Fruit fly (Drosophila melanogaster): ENCODE data around the gene Fum3.
A peak's percentile ranks its signal among the peaks of the same experiment; 100 is the strongest.

Gene Fum3

DNA sequence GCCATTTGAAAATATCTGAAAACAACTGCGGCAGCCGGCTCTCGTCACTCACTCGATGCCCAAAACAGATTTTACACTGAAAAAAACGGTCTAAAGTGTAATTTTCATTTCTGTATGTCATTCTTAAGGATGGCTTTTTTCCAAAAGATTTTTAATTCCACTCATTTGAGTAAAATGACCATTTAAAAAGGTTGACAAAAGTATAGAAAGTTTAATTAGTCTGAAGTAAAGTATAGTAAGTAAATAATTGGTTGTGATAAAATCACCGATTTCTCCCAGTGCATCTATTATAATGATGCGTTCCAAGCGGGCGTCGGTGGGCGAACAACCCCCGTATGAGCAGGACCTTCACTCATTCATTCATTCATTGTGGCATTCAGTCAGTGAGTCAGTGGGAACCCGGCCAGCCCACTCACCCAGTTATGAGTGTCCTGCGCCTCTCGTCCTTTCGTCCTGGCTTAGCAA lies 43.3 kb downstream of the Fum3 start:
- peak; percentile 11 for TF ChIP-seq CTCF (GFP tag; optimal IDR thresholded peaks at IDR 0.05)
- TF ChIP-seq p53 (GFP tag; optimal IDR thresholded peaks at IDR 0.05): no peak
- TF ChIP-seq CG13424 (tag; optimal IDR thresholded peaks at IDR 0.05): peak; percentile 65
- TF ChIP-seq Camta (GFP tag; optimal IDR thresholded peaks at IDR 0.05): peak; percentile 14
- no peak for TF ChIP-seq Doc3 (GFP tag; IDR thresholded peaks at IDR 0.05; ENCODE audit: partially characterized antibody)
- peak; percentile 95 for TF ChIP-seq Xrp1 (GFP tag; IDR thresholded peaks at IDR 0.05)
- TF ChIP-seq CG10366 (GFP tag; IDR thresholded peaks at IDR 0.05): peak; percentile 74
- no peak for TF ChIP-seq CG8290 (GFP tag; optimal IDR thresholded peaks at IDR 0.05)
- peak in 1 of 2 experiments; percentile 25 for TF ChIP-seq CG8290 (tag; optimal IDR thresholded peaks at IDR 0.05)
- peak; percentile 54; the same call in 1 of the 2 replicates for TF ChIP-seq CG4360 (GFP tag; IDR thresholded peaks at IDR 0.05)
- 0 out of 3 replicates have a peak, but pooled peaks have one; percentile 11 for TF ChIP-seq CG2889 (GFP tag; IDR thresholded peaks at IDR 0.05)
- no peak for TF ChIP-seq Dip3 (GFP tag; optimal IDR thresholded peaks at IDR 0.05)
- peak; percentile 70 for TF ChIP-seq HHEX (GFP tag; optimal IDR thresholded peaks at IDR 0.05)
- TF ChIP-seq ems (GFP tag; optimal IDR thresholded peaks at IDR 0.05): peak; percentile 48
- TF ChIP-seq abd-A (tag; optimal IDR thresholded peaks at IDR 0.05): peak; percentile 13
- peak; percentile 39 for TF ChIP-seq CG6654 (GFP tag; optimal IDR thresholded peaks at IDR 0.05)
- TF ChIP-seq ewg (GFP tag; optimal IDR thresholded peaks at IDR 0.05): peak; percentile 46
- peak; percentile 33 for TF ChIP-seq CG17802 (tag; optimal IDR thresholded peaks at IDR 0.05)
- peak; percentile 11 for TF ChIP-seq tx (GFP tag; optimal IDR thresholded peaks at IDR 0.05)
- TF ChIP-seq Rfx (GFP tag; IDR thresholded peaks at IDR 0.05): peak; percentile 67
- peak; percentile 89 for TF ChIP-seq CG7839 (tag; optimal IDR thresholded peaks at IDR 0.05)
- TF ChIP-seq Fer2 (tag; optimal IDR thresholded peaks at IDR 0.05): peak; percentile 63
- TF ChIP-seq CG8089 (GFP tag; optimal IDR thresholded peaks at IDR 0.05): no peak
- TF ChIP-seq oc (tag; optimal IDR thresholded peaks at IDR 0.05): no peak
- 0 out of 2 replicates have a peak, but pooled peaks have one; percentile 42 for TF ChIP-seq toy (GFP tag; IDR thresholded peaks at IDR 0.05)
- peak; percentile 76; the same call in 2 of the 3 replicates for TF ChIP-seq ase (GFP tag; IDR thresholded peaks at IDR 0.05)
- peak; percentile 32; the same call in 1 of the 2 replicates for TF ChIP-seq MBD-R2 (GFP tag; IDR thresholded peaks at IDR 0.05)
- peak; percentile 69 for TF ChIP-seq esg (GFP tag; conservative IDR thresholded peaks at IDR 0.05)
- TF ChIP-seq tap (tag; optimal IDR thresholded peaks at IDR 0.05): peak; percentile 16
- peak; percentile 28 for TF ChIP-seq Ravus (GFP tag; IDR thresholded peaks at IDR 0.05)
- no peak for TF ChIP-seq CG7928 (GFP tag; optimal IDR thresholded peaks at IDR 0.05)
- peak; percentile 23; the same call in 1 of the 2 replicates for TF ChIP-seq CG43689 (GFP tag; IDR thresholded peaks at IDR 0.05)
- no peak for TF ChIP-seq luna (GFP tag; optimal IDR thresholded peaks at IDR 0.05)
- TF ChIP-seq CG7786 (GFP tag; optimal IDR thresholded peaks at IDR 0.05): peak; percentile 62
- peak; percentile 23 for TF ChIP-seq Hand (GFP tag; optimal IDR thresholded peaks at IDR 0.05)
- peak; percentile 10 for TF ChIP-seq Bdp1 (GFP tag; optimal IDR thresholded peaks at IDR 0.05)
- peak; percentile 6 for TF ChIP-seq btn (GFP tag; optimal IDR thresholded peaks at IDR 0.05)
- TF ChIP-seq bigmax (GFP tag; optimal IDR thresholded peaks at IDR 0.05): no peak
- TF ChIP-seq chm (GFP tag; IDR thresholded peaks at IDR 0.05): peak; percentile 70; the same call in 1 of the 2 replicates
- TF ChIP-seq CG10462 (GFP tag; optimal IDR thresholded peaks at IDR 0.05): peak; percentile 9
- TF ChIP-seq CG11085 (GFP tag; IDR thresholded peaks at IDR 0.05): 0 out of 2 replicates have a peak, but pooled peaks have one; percentile 32
- peak; percentile 43 for TF ChIP-seq CG13296 (GFP tag; optimal IDR thresholded peaks at IDR 0.05)
- peak; percentile 76 for TF ChIP-seq CG1233 (GFP tag; optimal IDR thresholded peaks at IDR 0.05)
- no peak for TF ChIP-seq hth (optimal IDR thresholded peaks at IDR 0.05)
- peak; percentile 36 for TF ChIP-seq fd64A (GFP tag; optimal IDR thresholded peaks at IDR 0.05)
- TF ChIP-seq BEAF-32 (GFP tag; optimal IDR thresholded peaks at IDR 0.05): no peak
- TF ChIP-seq Vsx1 (GFP tag; optimal IDR thresholded peaks at IDR 0.05): peak; percentile 61
- peak; percentile 64; the same call in 1 of the 3 replicates for TF ChIP-seq Mrtf (GFP tag; IDR thresholded peaks at IDR 0.05)
- no peak for TF ChIP-seq CG1647 (GFP tag; optimal IDR thresholded peaks at IDR 0.05)
- TF ChIP-seq CG10431 (GFP tag; optimal IDR thresholded peaks at IDR 0.05): peak; percentile 59
- peak; percentile 73 for TF ChIP-seq kni (GFP tag; optimal IDR thresholded peaks at IDR 0.05)
- peak; percentile 49 for TF ChIP-seq Atf-2 (GFP tag; optimal IDR thresholded peaks at IDR 0.05)

Data from whole organism, embryonic.